Worm (Caenorhabditis elegans): ENCODE results near the gene F55G11.1.

DNA sequence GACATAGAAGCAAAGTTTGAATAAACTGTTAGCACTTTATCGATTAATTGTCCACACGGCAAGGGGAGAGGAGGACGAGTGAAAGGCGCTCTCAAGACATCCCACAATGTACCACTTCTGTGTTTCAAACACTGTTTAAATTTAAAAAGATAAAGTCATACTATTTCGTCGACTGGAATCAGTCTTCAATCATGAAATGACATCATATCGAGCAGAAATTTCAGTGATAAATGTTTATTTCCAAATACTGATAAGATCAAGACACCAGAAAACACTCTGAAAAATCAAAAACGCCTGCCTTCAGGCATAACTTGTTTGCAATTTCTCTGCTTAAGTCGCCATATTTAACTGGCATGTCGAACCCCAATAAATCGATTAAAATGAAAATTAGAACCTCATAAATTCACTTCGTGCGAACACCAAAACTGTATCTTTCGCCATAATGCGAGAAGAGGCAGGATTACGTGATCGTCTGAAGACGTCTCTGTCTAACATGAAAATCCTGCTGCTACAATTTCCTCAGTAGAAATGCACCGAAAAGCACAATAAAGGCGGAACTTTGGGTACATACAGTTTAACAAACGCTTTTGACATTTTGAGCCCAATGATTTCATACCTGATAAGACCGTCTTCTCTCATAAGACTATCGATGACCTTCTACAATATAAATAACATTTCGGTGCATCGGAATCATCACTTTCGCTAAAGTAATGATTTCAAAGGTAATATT lies 32.1 kb upstream of the F55G11.1 start, which contains the start of gene K10D11.2:
- TF ChIP-seq ama-1 (optimal IDR thresholded peaks at IDR 0.05) (no peak), zip-4 (GFP tag; optimal IDR thresholded peaks at IDR 0.05) (no peak), nhr-84 (tag; optimal IDR thresholded peaks at IDR 0.05) (no peak), mdl-1 (tag; optimal IDR thresholded peaks at IDR 0.05) (no peak), lir-3 (tag; optimal IDR thresholded peaks at IDR 0.05; ENCODE audit: poor library complexity) (no peak), lsy-2 (tag; optimal IDR thresholded peaks at IDR 0.05) (no peak)

Data from whole organism, L1 larva.